Fruit fly (Drosophila melanogaster): ENCODE data around the gene SdhD.

Gene SdhD

dm6 chr3R:23767417-23767853 is 7.0 kb upstream of the SdhD start, which contains the start of the genes CG10214 and CG10375 (continued):
- TF ChIP-seq CG1603 (tag; optimal IDR thresholded peaks at IDR 0.05) (peak; percentile 94), Dip2 (GFP tag; IDR thresholded peaks at IDR 0.05) (no peak), Bteb2 (GFP tag; optimal IDR thresholded peaks at IDR 0.05) (peak; percentile 76), ttk (GFP tag; IDR thresholded peaks at IDR 0.05) (peak; percentile 52), zfh2 (GFP tag; optimal IDR thresholded peaks at IDR 0.05) (peak; percentile 82), D19B (GFP tag; optimal IDR thresholded peaks at IDR 0.05) (peak; percentile 27), lov (optimal IDR thresholded peaks at IDR 0.05) (no peak), lov (GFP tag; IDR thresholded peaks at IDR 0.05) (peak; percentile 74; the same call in 1 of the 3 replicates), tup (GFP tag; optimal IDR thresholded peaks at IDR 0.05) (peak; percentile 46), CG32532 (GFP tag; IDR thresholded peaks at IDR 0.05) (peak; percentile 59; the same call in 1 of the 2 replicates), CG34376 (GFP tag; optimal IDR thresholded peaks at IDR 0.05) (peak; percentile 67), CG2120 (GFP tag; optimal IDR thresholded peaks at IDR 0.05) (peak; percentile 90), CG12219 (GFP tag; optimal IDR thresholded peaks at IDR 0.05) (peak; percentile 27), sens (GFP tag) (peak; percentile 94), dimm (GFP tag; IDR thresholded peaks at IDR 0.05) (no peak), CG17385 (GFP tag; optimal IDR thresholded peaks at IDR 0.05) (peak; percentile 64), CG3847 (GFP tag; IDR thresholded peaks at IDR 0.05) (peak; percentile 82), z (GFP tag; IDR thresholded peaks at IDR 0.05) (no peak), al (GFP tag; IDR thresholded peaks at IDR 0.05) (peak; percentile 50), CG12391 (tag; optimal IDR thresholded peaks at IDR 0.05) (peak; percentile 86), CG12299 (tag; optimal IDR thresholded peaks at IDR 0.05) (peak; percentile 55), sima (GFP tag; optimal IDR thresholded peaks at IDR 0.05) (no peak), hb (GFP tag; IDR thresholded peaks at IDR 0.05; ENCODE audit: partially characterized antibody) (no peak), E2f1 (GFP tag; IDR thresholded peaks at IDR 0.05) (peak; percentile 71), unpg (GFP tag; optimal IDR thresholded peaks at IDR 0.05) (peak; percentile 76), toy (GFP tag; IDR thresholded peaks at IDR 0.05) (no peak), Camta (GFP tag; optimal IDR thresholded peaks at IDR 0.05) (peak; percentile 78), jumu (GFP tag; optimal IDR thresholded peaks at IDR 0.05) (peak; percentile 84), CG12104 (GFP tag; optimal IDR thresholded peaks at IDR 0.05) (peak; percentile 27), az2 (GFP tag; optimal IDR thresholded peaks at IDR 0.05) (peak; percentile 70), Xrp1 (GFP tag; IDR thresholded peaks at IDR 0.05) (peak; percentile 62; the same call in 1 of the 2 replicates), CG11723 (GFP tag; optimal IDR thresholded peaks at IDR 0.05) (no peak), Drgx (GFP tag; IDR thresholded peaks at IDR 0.05) (peak; percentile 47; the same call in 1 of the 2 replicates), Asciz (GFP tag; optimal IDR thresholded peaks at IDR 0.05) (no peak), CG16779 (GFP tag; IDR thresholded peaks at IDR 0.05) (no peak), CG18619 (GFP tag; optimal IDR thresholded peaks at IDR 0.05) (peak; percentile 53), corto (GFP tag; optimal IDR thresholded peaks at IDR 0.05) (no peak), Lhr (GFP tag; optimal IDR thresholded peaks at IDR 0.05) (peak; percentile 53), Doc3 (GFP tag; IDR thresholded peaks at IDR 0.05; ENCODE audit: partially characterized antibody) (0 out of 3 replicates have a peak, but pooled peaks have one; percentile 27), pan (optimal IDR thresholded peaks at IDR 0.05) (no peak), pan (GFP tag; optimal IDR thresholded peaks at IDR 0.05 in 1 of 2, IDR thresholded peaks at IDR 0.05 in 1 of 2) (peak in 1 of 2 experiments; percentile 74), CG18262 (tag; optimal IDR thresholded peaks at IDR 0.05) (peak; percentile 64), Atf-2 (GFP tag; optimal IDR thresholded peaks at IDR 0.05) (peak; percentile 10), rib (GFP tag; IDR thresholded peaks at IDR 0.05) (no peak), CG15479 (GFP tag; optimal IDR thresholded peaks at IDR 0.05) (peak; percentile 8), Abd-B (GFP tag; optimal IDR thresholded peaks at IDR 0.05) (peak; percentile 75), CG15073 (GFP tag; optimal IDR thresholded peaks at IDR 0.05) (peak; percentile 29), en (GFP tag; optimal IDR thresholded peaks at IDR 0.05) (peak; percentile 35), Dek (tag; optimal IDR thresholded peaks at IDR 0.05) (peak; percentile 23), pzg (GFP tag; optimal IDR thresholded peaks at IDR 0.05) (peak; percentile 91), br (optimal IDR thresholded peaks at IDR 0.05) (no peak), CG6689 (GFP tag; IDR thresholded peaks at IDR 0.05) (peak; percentile 63)

Measured in whole organism, embryonic.